Worm (Caenorhabditis elegans) whole organism, early embryonic: ENCODE data around the gene M02F4.2.

Experiments
- B0310.2 ChIP-seq: sonication (generic microtip); optimal IDR thresholded peaks from 2 replicates; lab custom pipeline; 2016; ENCODE audit warnings: mild to moderate bottlenecking, missing genetic modification characterization, missing compliant biosample characterization
- F13C5.2 ChIP-seq: sonication (generic microtip); optimal IDR thresholded peaks from 2 replicates; lab custom pipeline; 2017; ENCODE audit warnings: mild to moderate bottlenecking, missing genetic modification characterization, inconsistent platforms, missing compliant biosample characterization
- aly-1 ChIP-seq: sonication (generic microtip); optimal IDR thresholded peaks from 2 replicates; lab custom pipeline; 2016; ENCODE audit warnings: missing genetic modification characterization, missing compliant biosample characterization
- ama-1 ChIP-seq: fragments of 150-350 bp; optimal IDR thresholded peaks from 2 replicates; lab custom pipeline; 2014
- ceh-13 ChIP-seq: fragments of 200-800 bp; sonication (Bioruptor generic); optimal IDR thresholded peaks from 2 replicates; lab custom pipeline; 2018; ENCODE audit warnings: mild to moderate bottlenecking, missing genetic modification characterization, missing compliant biosample characterization
- ceh-36 ChIP-seq: sonication (generic microtip); optimal IDR thresholded peaks from 2 replicates; lab custom pipeline; 2016; ENCODE audit warnings: missing genetic modification characterization, inconsistent platforms, missing compliant biosample characterization
- ets-7 ChIP-seq: sonication (generic microtip); optimal IDR thresholded peaks from 2 replicates; lab custom pipeline; 2016; ENCODE audit warnings: missing genotype, missing genetic modification characterization, missing compliant biosample characterization
- flt-1 ChIP-seq: fragments of 200-800 bp; sonication (Bioruptor generic); IDR thresholded peaks from 2 replicates; pipeline ENCODE4 v1.3.6; 2022; ENCODE audit warnings: missing genetic modification characterization, missing compliant biosample characterization
- hmbx-1 ChIP-seq: sonication (generic microtip); optimal IDR thresholded peaks from 2 replicates; lab custom pipeline; 2016; ENCODE audit warnings: mild to moderate bottlenecking, missing genetic modification characterization, missing compliant biosample characterization
- hmg-4 ChIP-seq: fragments of 200-800 bp; sonication (Bioruptor generic); optimal IDR thresholded peaks from 2 replicates; lab custom pipeline; 2018; ENCODE audit warnings: mild to moderate bottlenecking, missing genetic modification characterization, missing compliant biosample characterization
- hnd-1 ChIP-seq: sonication (generic microtip); optimal IDR thresholded peaks from 2 replicates; lab custom pipeline; 2016; ENCODE audit warnings: missing genetic modification characterization, missing compliant biosample characterization
- pes-1 ChIP-seq: fragments of 200-800 bp; sonication (Bioruptor generic); IDR thresholded peaks from 2 replicates; pipeline ENCODE4 v1.3.6; 2022; ENCODE audit warnings: missing genetic modification reagents, missing genetic modification characterization, missing compliant biosample characterization
- scrt-1 ChIP-seq: fragments of 200-800 bp; sonication (Bioruptor generic); IDR thresholded peaks from 2 replicates; pipeline ENCODE4 v1.3.6; 2022; ENCODE audit warnings: missing genetic modification characterization, missing compliant biosample characterization
- sea-1 ChIP-seq: fragments of 200-800 bp; sonication (Bioruptor generic); conservative IDR thresholded peaks from 2 replicates; pipeline ENCODE4 v1.3.6; 2022; ENCODE audit warnings: missing genetic modification characterization, missing compliant biosample characterization
- tbx-11 ChIP-seq: fragments of 200-800 bp; sonication (Bioruptor generic); IDR thresholded peaks from 2 replicates; pipeline ENCODE4 v1.3.6; 2022; ENCODE audit warnings: missing genetic modification characterization, missing compliant biosample characterization
- tbx-37 ChIP-seq: fragments of 200-800 bp; sonication (Bioruptor generic); conservative IDR thresholded peaks from 2 replicates; pipeline ENCODE4 v1.3.6; 2022; ENCODE audit warnings: missing genetic modification reagents, missing genetic modification characterization, missing compliant biosample characterization
- tra-4 ChIP-seq: sonication (generic microtip); optimal IDR thresholded peaks from 2 replicates; lab custom pipeline; 2017; ENCODE audit warnings: missing genetic modification characterization, missing compliant biosample characterization

Gene M02F4.2

DNA sequence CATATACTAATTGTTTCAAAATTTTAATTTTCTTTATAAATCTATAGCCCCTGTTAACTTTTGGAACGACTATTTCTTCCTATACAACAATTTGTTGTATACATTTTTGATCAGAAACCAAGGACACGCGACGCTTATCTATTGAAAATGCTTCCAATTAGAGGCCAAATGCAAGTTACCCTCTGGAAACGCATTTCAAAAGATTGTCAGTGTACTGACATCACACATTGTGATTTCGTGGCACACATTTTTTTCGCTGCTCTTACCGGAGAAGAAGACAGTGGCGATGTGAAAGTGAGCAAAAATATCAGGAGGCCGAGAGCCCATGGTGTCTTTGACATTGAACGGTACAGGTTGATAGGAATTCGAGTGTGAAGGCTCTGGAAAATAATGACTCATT is 11.4 kb upstream of the M02F4.2 start, which contains the start of gene cnnm-3:
TSS of gene cnnm-3 (minus strand) at position 382 of the 400 bp plus-strand sequence.
- TF ChIP-seq F13C5.2, result no peak
- TF ChIP-seq ceh-36, result no peak
- TF ChIP-seq hnd-1, result no peak
- no peak for TF ChIP-seq sea-1
- no peak for TF ChIP-seq tbx-11 (GFP tag; lab: Robert Waterston, UW)
- TF ChIP-seq scrt-1, result no peak

DNA sequence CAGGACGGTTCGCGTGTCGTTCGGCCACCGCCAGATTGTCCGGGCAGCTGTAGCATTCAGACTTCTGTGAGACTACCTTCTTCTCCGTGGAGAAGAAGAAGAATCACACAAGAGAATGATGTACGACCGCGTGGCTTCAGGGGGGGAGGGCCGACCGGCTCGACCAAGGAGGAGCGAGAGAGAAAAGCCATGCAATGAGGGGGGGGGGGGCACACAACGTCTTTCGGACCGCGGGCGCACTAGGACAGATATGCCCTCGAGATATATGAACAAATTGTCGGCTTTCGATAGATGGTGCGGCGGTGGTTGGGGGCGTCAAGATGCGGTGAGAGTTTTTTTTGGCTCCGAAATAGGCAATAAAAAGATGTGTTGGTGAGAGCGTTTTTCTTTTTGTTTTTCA is 6.5 kb upstream of the M02F4.2 start:
- TF ChIP-seq flt-1 (GFP tag; lab: Robert Waterston, UW), result no peak
- peak; percentile 50 for TF ChIP-seq hmg-4

DNA sequence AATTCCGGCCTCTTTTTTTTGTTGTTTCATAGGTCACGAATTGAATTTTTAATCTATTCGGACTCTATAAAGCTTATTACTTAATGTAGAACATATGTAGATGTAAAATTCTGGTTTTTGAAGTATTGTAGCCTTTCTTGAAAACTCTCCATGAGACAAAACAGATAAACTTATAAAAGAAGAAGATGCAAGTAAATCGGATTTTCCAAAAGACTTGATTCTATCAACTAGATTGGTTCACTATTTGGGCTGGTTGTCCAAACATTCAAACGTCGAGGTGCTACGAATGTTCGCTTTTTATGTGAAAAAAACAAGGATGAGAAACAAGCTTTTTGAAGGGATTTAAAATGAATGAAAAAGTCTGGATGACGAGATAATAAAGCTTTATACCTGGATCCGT is 5.9 kb upstream of the M02F4.2 start:
- TF ChIP-seq flt-1 (GFP tag; lab: Robert Waterston, UW) (no peak), hnd-1 (no peak), ceh-13 (GFP tag; lab: Kevin White, UChicago) (no peak), ets-7 (tag; lab: Kevin White, UChicago) (no peak), aly-1 (tag; lab: Kevin White, UChicago) (no peak), tbx-37 (GFP tag; lab: Robert Waterston, UW) (no peak), tra-4 (no peak)

DNA sequence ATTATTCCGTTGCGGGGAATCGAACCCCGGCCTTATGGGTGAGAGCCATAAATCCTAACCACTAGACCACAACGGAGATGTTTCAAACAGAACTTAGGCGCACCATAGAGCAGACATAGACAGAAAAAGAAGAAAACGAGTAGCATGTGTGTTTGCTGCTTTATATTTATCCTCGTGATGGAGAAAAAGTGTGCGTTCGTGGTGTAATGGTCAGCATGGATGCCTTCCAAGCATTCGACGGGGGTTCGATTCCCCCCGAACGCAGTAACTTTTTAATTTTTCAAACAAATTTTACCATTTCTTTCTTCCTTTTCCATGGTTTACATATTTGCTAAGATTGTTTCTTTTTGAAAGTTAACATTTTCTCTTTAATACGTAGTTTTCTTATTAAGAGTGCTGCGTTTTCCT is 1.9 kb upstream of the M02F4.2 start:
- TF ChIP-seq ama-1, result no peak
- peak; percentile 89 for TF ChIP-seq aly-1 (tag; lab: Kevin White, UChicago)
- TF ChIP-seq hnd-1, result peak; percentile 92
- TF ChIP-seq ets-7 (tag; lab: Kevin White, UChicago), result peak; percentile 91
- TF ChIP-seq F13C5.2, result peak; percentile 98
- peak; percentile 94 for TF ChIP-seq flt-1 (GFP tag; lab: Robert Waterston, UW)
- TF ChIP-seq pes-1 (GFP tag; lab: Robert Waterston, UW), result peak; percentile 94
- peak; percentile 96 for TF ChIP-seq tbx-11 (GFP tag; lab: Robert Waterston, UW)
- peak; percentile 86 for TF ChIP-seq hmbx-1
- TF ChIP-seq tra-4, result peak; percentile 77
- peak; percentile 85 for TF ChIP-seq ceh-13 (GFP tag; lab: Kevin White, UChicago)
- TF ChIP-seq B0310.2, result peak; percentile 84
- peak; percentile 95 for TF ChIP-seq scrt-1
- TF ChIP-seq sea-1, result peak; percentile 98
- TF ChIP-seq tbx-37 (GFP tag; lab: Robert Waterston, UW), result peak; percentile 91
- peak; percentile 88 for TF ChIP-seq ceh-36
- peak; percentile 90 for TF ChIP-seq hmg-4

DNA sequence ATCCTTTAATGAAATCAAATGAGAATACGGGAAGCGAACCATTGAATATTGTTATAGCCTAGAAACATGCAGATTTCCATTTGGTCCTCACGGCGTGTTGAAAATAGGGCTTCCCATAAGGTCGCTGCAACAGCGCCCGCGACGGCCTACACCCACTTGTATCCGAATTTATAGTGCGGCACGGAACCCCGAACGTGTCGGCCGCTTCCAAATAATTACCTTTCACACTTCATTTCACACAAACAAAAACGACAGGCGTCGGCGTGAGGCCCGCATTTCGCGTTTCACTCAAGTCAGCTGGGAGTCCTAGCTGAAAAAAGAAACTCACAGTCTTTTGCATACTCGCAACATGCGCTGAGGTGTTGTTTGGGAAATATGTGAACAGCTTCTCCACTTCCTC is 611 bp downstream of the M02F4.2 start:
- TF ChIP-seq F13C5.2 (no peak), aly-1 (tag; lab: Kevin White, UChicago) (no peak)

DNA sequence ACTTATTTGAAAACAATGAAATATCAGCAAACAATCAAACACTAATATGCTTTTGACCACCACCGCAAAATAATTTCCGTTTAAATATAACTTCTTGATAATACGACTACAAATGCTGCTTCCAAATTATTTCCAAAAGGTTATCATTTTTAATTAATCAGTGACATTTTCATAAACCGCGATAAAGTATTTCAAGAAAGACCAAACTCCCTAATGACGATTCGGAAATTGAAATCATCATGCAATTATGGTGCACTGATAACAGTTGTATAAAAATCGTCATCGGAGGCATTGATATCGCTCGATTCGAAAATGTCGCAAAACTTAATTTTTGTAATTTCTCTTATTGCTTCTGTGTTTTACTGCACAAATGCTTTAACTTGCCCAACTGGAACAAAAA is 2.6 kb downstream of the M02F4.2 start, which contains the start of gene clec-265:
TSS of gene clec-265 (plus strand) at position 300 of the 400 bp plus-strand sequence.
- TF ChIP-seq ama-1 (no peak), F13C5.2 (no peak), tbx-11 (GFP tag; lab: Robert Waterston, UW) (no peak)

DNA sequence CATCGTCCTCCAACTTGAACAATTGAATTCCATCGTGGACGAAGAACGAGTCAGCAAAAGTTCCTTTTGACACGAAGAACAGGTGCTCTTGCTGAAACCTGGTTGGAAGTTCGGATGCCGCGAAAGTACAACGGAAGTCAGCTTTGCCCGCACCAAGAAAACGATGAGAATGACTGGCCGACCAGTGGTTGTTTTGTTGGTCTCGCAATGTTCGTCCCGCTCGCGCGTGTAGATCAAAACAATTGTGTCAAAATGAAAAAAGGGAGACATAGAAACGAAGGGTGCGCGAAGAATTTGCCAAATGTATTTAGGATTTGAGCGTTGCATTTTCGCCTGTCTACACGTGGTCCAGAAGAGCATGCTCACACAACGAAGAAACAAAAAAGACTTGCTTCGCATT is 5.1 kb downstream of the M02F4.2 start, which contains the start of gene M02F4.1:
TSS of gene M02F4.1 (minus strand) at position 101 of the 400 bp plus-strand sequence.
- TF ChIP-seq tbx-11 (GFP tag; lab: Robert Waterston, UW) (no peak), ceh-13 (GFP tag; lab: Kevin White, UChicago) (no peak), B0310.2 (no peak), aly-1 (tag; lab: Kevin White, UChicago) (no peak), ceh-36 (no peak), ets-7 (tag; lab: Kevin White, UChicago) (no peak), sea-1 (no peak), flt-1 (GFP tag; lab: Robert Waterston, UW) (no peak), scrt-1 (no peak)

DNA sequence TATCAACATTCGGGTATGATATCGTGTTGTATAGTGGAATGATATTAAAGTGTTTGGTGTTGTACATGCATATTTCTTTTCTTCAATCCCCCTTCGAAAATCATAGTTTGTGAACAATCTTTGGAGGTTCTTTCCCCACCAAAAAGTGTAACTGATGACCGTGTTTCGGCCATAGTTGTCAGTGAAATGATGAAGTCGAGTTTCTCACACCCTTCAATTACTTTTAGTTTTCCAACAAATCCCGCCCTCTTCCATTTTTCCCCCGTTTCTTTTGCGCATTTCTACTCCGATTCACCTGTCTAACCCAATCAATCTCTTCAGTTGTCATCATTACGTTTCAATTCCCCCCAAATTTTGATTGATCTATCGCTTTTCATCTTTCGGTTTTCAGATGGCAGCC is 9.0 kb downstream of the M02F4.2 start:
- no peak for TF ChIP-seq pes-1 (GFP tag; lab: Robert Waterston, UW)
- TF ChIP-seq tbx-37 (GFP tag; lab: Robert Waterston, UW), result no peak
- TF ChIP-seq aly-1 (tag; lab: Kevin White, UChicago), result no peak
- no peak for TF ChIP-seq B0310.2
- no peak for TF ChIP-seq flt-1 (GFP tag; lab: Robert Waterston, UW)
- TF ChIP-seq sea-1, result no peak
- no peak for TF ChIP-seq ceh-36
- TF ChIP-seq ama-1, result no peak
- no peak for TF ChIP-seq tra-4
- no peak for TF ChIP-seq F13C5.2
- no peak for TF ChIP-seq scrt-1
- TF ChIP-seq tbx-11 (GFP tag; lab: Robert Waterston, UW), result no peak
- no peak for TF ChIP-seq ets-7 (tag; lab: Kevin White, UChicago)
- TF ChIP-seq hmg-4, result no peak
- TF ChIP-seq ceh-13 (GFP tag; lab: Kevin White, UChicago), result no peak

DNA sequence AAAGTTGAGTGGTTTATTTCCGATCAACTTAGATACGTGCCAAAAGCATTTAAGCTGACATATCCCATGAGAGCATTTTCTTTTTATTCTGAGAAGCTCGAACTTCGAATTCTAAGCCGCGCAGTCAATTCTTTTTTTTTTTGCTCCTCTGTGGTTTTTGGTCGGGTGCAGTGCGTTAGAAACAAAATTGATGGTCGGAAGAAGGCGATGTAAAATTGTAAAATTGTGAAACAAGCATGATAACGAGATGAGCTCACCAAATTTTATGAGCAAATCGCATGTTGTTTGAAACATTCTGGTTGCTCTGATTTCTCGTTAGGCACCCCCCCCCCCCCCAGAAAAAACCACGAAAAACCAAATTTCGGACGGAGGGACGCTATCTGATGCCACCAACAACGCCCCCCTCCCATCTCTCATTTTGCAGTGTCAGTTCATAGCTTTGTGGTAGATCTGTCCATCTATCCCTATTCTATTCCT is 9.4 kb downstream of the M02F4.2 start, which contains the start of gene aqp-7:
TSS of gene aqp-7 (plus strand) at position 427 of the 477 bp plus-strand sequence.
- no peak for TF ChIP-seq B0310.2
- TF ChIP-seq hnd-1, result no peak
- no peak for TF ChIP-seq ets-7 (tag; lab: Kevin White, UChicago)
- no peak for TF ChIP-seq pes-1 (GFP tag; lab: Robert Waterston, UW)
- no peak for TF ChIP-seq tra-4
- no peak for TF ChIP-seq tbx-11 (GFP tag; lab: Robert Waterston, UW)
- TF ChIP-seq F13C5.2, result no peak
- no peak for TF ChIP-seq sea-1
- TF ChIP-seq hmg-4, result no peak
- no peak for TF ChIP-seq tbx-37 (GFP tag; lab: Robert Waterston, UW)
- TF ChIP-seq flt-1 (GFP tag; lab: Robert Waterston, UW), result no peak
- no peak for TF ChIP-seq ceh-13 (GFP tag; lab: Kevin White, UChicago)
- TF ChIP-seq hmbx-1, result no peak
- no peak for TF ChIP-seq aly-1 (tag; lab: Kevin White, UChicago)
- no peak for TF ChIP-seq ceh-36
- TF ChIP-seq ama-1, result no peak
- no peak for TF ChIP-seq scrt-1
